Fruit fly (Drosophila melanogaster): ENCODE measurements around the gene ClpX.

Gene ClpX

dm6 chr3R:19860996-19861719 lies 42.3 kb downstream of the ClpX start, which contains the start of the genes Ire1 and Mrm2 (continued):
- peak; percentile 64 for TF ChIP-seq CG6163 (GFP tag; IDR thresholded peaks at IDR 0.05)
- TF ChIP-seq CG6276 (GFP tag; optimal IDR thresholded peaks at IDR 0.05), result peak; percentile 31
- peak; percentile 55 for TF ChIP-seq achi (GFP tag; optimal IDR thresholded peaks at IDR 0.05)
- TF ChIP-seq Lpt (GFP tag; optimal IDR thresholded peaks at IDR 0.05), result no peak
- TF ChIP-seq fd85E (GFP tag; optimal IDR thresholded peaks at IDR 0.05), result no peak
- peak; percentile 87 for TF ChIP-seq cyc (GFP tag; optimal IDR thresholded peaks at IDR 0.05)
- TF ChIP-seq CG15336 (GFP tag; IDR thresholded peaks at IDR 0.05), result peak; percentile 33; the same call in 1 of the 2 replicates
- TF ChIP-seq esn (GFP tag; optimal IDR thresholded peaks at IDR 0.05), result peak; percentile 79
- TF ChIP-seq Ets21C (GFP tag; optimal IDR thresholded peaks at IDR 0.05), result peak; percentile 75
- TF ChIP-seq Sox102F (GFP tag; optimal IDR thresholded peaks at IDR 0.05), result peak; percentile 19
- TF ChIP-seq CG10669 (GFP tag; optimal IDR thresholded peaks at IDR 0.05), result peak; percentile 60
- no peak for TF ChIP-seq CG9139 (GFP tag; optimal IDR thresholded peaks at IDR 0.05)
- peak; percentile 31 for TF ChIP-seq CG8632 (GFP tag; optimal IDR thresholded peaks at IDR 0.05)
- TF ChIP-seq CG11762 (GFP tag; optimal IDR thresholded peaks at IDR 0.05; ENCODE audit: insufficient read depth), result no peak
- TF ChIP-seq lz (GFP tag; optimal IDR thresholded peaks at IDR 0.05), result peak; percentile 82
- TF ChIP-seq CG3032 (tag; optimal IDR thresholded peaks at IDR 0.05), result peak; percentile 78
- TF ChIP-seq Gug (GFP tag; IDR thresholded peaks at IDR 0.05), result peak; percentile 67
- peak; percentile 50 for TF ChIP-seq CG7368 (GFP tag; optimal IDR thresholded peaks at IDR 0.05)
- TF ChIP-seq spab (GFP tag; optimal IDR thresholded peaks at IDR 0.05), result peak; percentile 37
- peak; percentile 90 for TF ChIP-seq Hr39 (GFP tag; optimal IDR thresholded peaks at IDR 0.05)
- peak; percentile 80 for TF ChIP-seq Sox15 (GFP tag; optimal IDR thresholded peaks at IDR 0.05)
- peak; percentile 92 for TF ChIP-seq svp (GFP tag)
- peak; percentile 68 for TF ChIP-seq Smox (GFP tag; optimal IDR thresholded peaks at IDR 0.05)
- TF ChIP-seq Sox14 (GFP tag; optimal IDR thresholded peaks at IDR 0.05), result peak; percentile 88
- TF ChIP-seq OdsH (GFP tag; optimal IDR thresholded peaks at IDR 0.05), result peak; percentile 78
- TF ChIP-seq Ets96B (tag; optimal IDR thresholded peaks at IDR 0.05), result peak; percentile 40

- peak; percentile 35 for TF ChIP-seq CG16779 (tag; optimal IDR thresholded peaks at IDR 0.05)
- TF ChIP-seq achi (GFP tag; optimal IDR thresholded peaks at IDR 0.05), result no peak
- peak; percentile 8 for TF ChIP-seq lz (GFP tag; optimal IDR thresholded peaks at IDR 0.05)
- TF ChIP-seq Met (GFP tag; optimal IDR thresholded peaks at IDR 0.05), result peak; percentile 39
- TF ChIP-seq CG34406 (GFP tag; optimal IDR thresholded peaks at IDR 0.05), result no peak
- no peak for TF ChIP-seq CG10631 (GFP tag; optimal IDR thresholded peaks at IDR 0.05)
- TF ChIP-seq Sox102F (GFP tag; optimal IDR thresholded peaks at IDR 0.05), result no peak
- peak; percentile 44 for TF ChIP-seq esn (GFP tag; optimal IDR thresholded peaks at IDR 0.05)
- peak; percentile 90 for TF ChIP-seq svp (GFP tag)
- peak; percentile 43 for TF ChIP-seq CG9139 (GFP tag; optimal IDR thresholded peaks at IDR 0.05)
- no peak for TF ChIP-seq CG8632 (GFP tag; optimal IDR thresholded peaks at IDR 0.05)
- peak; percentile 76 for TF ChIP-seq Eip78C (GFP tag)
- TF ChIP-seq cyc (GFP tag; optimal IDR thresholded peaks at IDR 0.05), result no peak
- no peak for TF ChIP-seq CG1621 (tag; optimal IDR thresholded peaks at IDR 0.05)
- no peak for TF ChIP-seq CG6276 (GFP tag; optimal IDR thresholded peaks at IDR 0.05)
- TF ChIP-seq Ets96B (tag; optimal IDR thresholded peaks at IDR 0.05), result no peak
- peak; percentile 29 for TF ChIP-seq spab (GFP tag; optimal IDR thresholded peaks at IDR 0.05)
- TF ChIP-seq Hr4 (GFP tag; optimal IDR thresholded peaks at IDR 0.05), result no peak
- peak; percentile 41 for TF ChIP-seq vri (GFP tag; optimal IDR thresholded peaks at IDR 0.05)
- no peak for TF ChIP-seq net (GFP tag; optimal IDR thresholded peaks at IDR 0.05)
- peak; percentile 6 for TF ChIP-seq CG31627 (GFP tag; optimal IDR thresholded peaks at IDR 0.05)
- TF ChIP-seq CG11902 (GFP tag; optimal IDR thresholded peaks at IDR 0.05), result no peak
- TF ChIP-seq CG8119 (GFP tag; IDR thresholded peaks at IDR 0.05), result no peak
- TF ChIP-seq dac (GFP tag; optimal IDR thresholded peaks at IDR 0.05), result no peak
- no peak for TF ChIP-seq Sox14 (GFP tag; optimal IDR thresholded peaks at IDR 0.05)
- peak; percentile 4 for TF ChIP-seq CG6854 (GFP tag; optimal IDR thresholded peaks at IDR 0.05)
- no peak for TF ChIP-seq Sox15 (GFP tag; optimal IDR thresholded peaks at IDR 0.05)
- peak; percentile 3 for TF ChIP-seq Ets21C (GFP tag; optimal IDR thresholded peaks at IDR 0.05)
- no peak for TF ChIP-seq OdsH (GFP tag; optimal IDR thresholded peaks at IDR 0.05)
- no peak for TF ChIP-seq Hr38 (GFP tag; optimal IDR thresholded peaks at IDR 0.05)
- no peak for TF ChIP-seq Eip75B (GFP tag; optimal IDR thresholded peaks at IDR 0.05)
Measured at dm6 chr3R:19859370-19860033, 44.0 kb downstream of the ClpX start.

Data from whole organism, prepupa.